Fruit fly (Drosophila melanogaster) whole organism, prepupa: ENCODE measurements around the gene CG1116.

Source experiments
- Ets21C ChIP-seq: fragments of 200-800 bp; sonication (Bioruptor generic); optimal IDR thresholded peaks from 3 replicates; lab custom pipeline; 2016; ENCODE audit warnings: missing biosample characterization, missing genetic modification characterization
- Sox14 ChIP-seq: fragments of 200-800 bp; sonication (Bioruptor generic); optimal IDR thresholded peaks from 3 replicates; lab custom pipeline; 2016; ENCODE audit warnings: missing biosample characterization, missing genetic modification characterization
- fkh ChIP-seq: fragments of 200-800 bp; sonication (Bioruptor generic); optimal IDR thresholded peaks from 3 replicates; lab custom pipeline; 2017; ENCODE audit warnings: missing biosample characterization, mild to moderate bottlenecking, missing genetic modification characterization, moderate library complexity
- lz ChIP-seq: fragments of 200-800 bp; sonication (Bioruptor generic); optimal IDR thresholded peaks from 3 replicates; lab custom pipeline; 2016; ENCODE audit warnings: missing biosample characterization, missing genetic modification characterization
- topi ChIP-seq: fragments of 200-800 bp; sonication (Bioruptor generic); optimal IDR thresholded peaks from 3 replicates; lab custom pipeline; 2016; ENCODE audit warnings: missing biosample characterization, missing genetic modification characterization

- TF ChIP-seq Ets21C (no peak), Sox14 (no peak), topi (GFP tag; lab: Kevin White, UChicago) (no peak), lz (no peak), fkh (GFP tag; lab: Kevin White, UChicago) (peak; percentile 8)
Observed at dm6 chr3R:5261996-5262535, 42.6 kb downstream of the CG1116 start.
